Worm (Caenorhabditis elegans): ENCODE measurements around the gene arrd-13.

DNA sequence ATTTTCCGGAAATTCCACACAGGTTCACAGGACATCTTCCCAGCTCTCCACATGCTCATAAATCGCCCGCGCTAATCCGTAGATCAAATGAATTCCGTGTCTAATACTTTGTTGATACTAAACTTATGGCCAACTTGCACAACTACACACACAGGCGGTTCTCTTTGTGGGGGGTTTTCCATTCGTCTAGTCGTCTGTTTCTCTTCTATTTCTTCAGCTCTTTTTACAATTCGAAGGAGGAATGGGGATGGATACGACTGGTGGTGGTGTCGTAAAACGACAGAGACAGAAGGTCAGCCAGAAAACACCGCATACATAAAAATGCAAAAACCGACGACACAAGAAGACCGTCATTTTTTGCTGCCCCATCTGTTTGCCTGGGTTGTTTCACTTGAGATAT is 18.8 kb upstream of the arrd-13 start:
- TF ChIP-seq ama-1 (optimal IDR thresholded peaks at IDR 0.05), result no peak
- TF ChIP-seq pag-3 (tag; optimal IDR thresholded peaks at IDR 0.05; ENCODE audit: borderline replicate concordance), result no peak
- TF ChIP-seq rnt-1 (tag; optimal IDR thresholded peaks at IDR 0.05), result no peak
- no peak for TF ChIP-seq ets-4 (tag; optimal IDR thresholded peaks at IDR 0.05)
- TF ChIP-seq unc-42 (tag; optimal IDR thresholded peaks at IDR 0.05), result no peak
- no peak for TF ChIP-seq C08G9.2 (tag; optimal IDR thresholded peaks at IDR 0.05)
- TF ChIP-seq hlh-30 (tag; optimal IDR thresholded peaks at IDR 0.05; ENCODE audit: insufficient read depth), result no peak
- no peak for TF ChIP-seq nhr-11 (tag; optimal IDR thresholded peaks at IDR 0.05)
- TF ChIP-seq unc-86 (tag; optimal IDR thresholded peaks at IDR 0.05), result no peak
- TF ChIP-seq unc-55 (GFP tag; optimal IDR thresholded peaks at IDR 0.05), result no peak
